Worm (Caenorhabditis elegans) whole organism, late embryonic: ENCODE measurements around the gene eas-1.

Experiments
- C08G9.2 ChIP-seq: sonication (generic microtip); optimal IDR thresholded peaks from 2 replicates; lab custom pipeline; 2016; ENCODE audit warnings: mild to moderate bottlenecking, missing genetic modification characterization, moderate library complexity, missing compliant biosample characterization
- F13H6.1 ChIP-seq: sonication (generic microtip); optimal IDR thresholded peaks from 2 replicates; lab custom pipeline; 2016; ENCODE audit warnings: missing genetic modification characterization, missing compliant biosample characterization
- K02D7.2 ChIP-seq: sonication (generic microtip); optimal IDR thresholded peaks from 2 replicates; lab custom pipeline; 2017; ENCODE audit warnings: mild to moderate bottlenecking, missing genetic modification characterization, missing compliant biosample characterization
- K09A11.1 ChIP-seq: sonication (generic microtip); optimal IDR thresholded peaks from 2 replicates; lab custom pipeline; 2017; ENCODE audit warnings: antibody characterized with exemption, mild to moderate bottlenecking, missing genetic modification characterization, missing compliant biosample characterization; ENCODE audit not compliant: insufficient read depth
- Y22D7AL.16 ChIP-seq: sonication (generic microtip); optimal IDR thresholded peaks from 2 replicates; lab custom pipeline; 2016; ENCODE audit warnings: missing genetic modification characterization, missing compliant biosample characterization
- ama-1 ChIP-seq: fragments of 150-350 bp; optimal IDR thresholded peaks from 2 replicates; lab custom pipeline; 2014
- ceh-18 ChIP-seq: sonication (generic microtip); optimal IDR thresholded peaks from 2 replicates; lab custom pipeline; 2016; ENCODE audit warnings: missing genetic modification characterization, missing compliant biosample characterization
- ceh-24 ChIP-seq: sonication (generic microtip); optimal IDR thresholded peaks from 2 replicates; lab custom pipeline; 2016; ENCODE audit warnings: mild to moderate bottlenecking, missing genetic modification characterization, missing compliant biosample characterization
- ceh-31 ChIP-seq: sonication (generic microtip); optimal IDR thresholded peaks from 2 replicates; lab custom pipeline; 2016; ENCODE audit warnings: missing genetic modification characterization, missing compliant biosample characterization
- ceh-34 ChIP-seq: sonication (generic microtip); optimal IDR thresholded peaks from 2 replicates; lab custom pipeline; 2016; ENCODE audit warnings: mild to moderate bottlenecking, missing genetic modification characterization, missing compliant biosample characterization
- ceh-45 ChIP-seq: fragments of 200-800 bp; sonication (Bioruptor generic); IDR thresholded peaks from 2 replicates; pipeline ENCODE4 v1.3.6; 2022; ENCODE audit warnings: missing genetic modification reagents, missing genetic modification characterization, missing compliant biosample characterization
- ceh-48 ChIP-seq: sonication (generic microtip); optimal IDR thresholded peaks from 2 replicates; lab custom pipeline; 2016; ENCODE audit warnings: missing genetic modification characterization, inconsistent platforms, missing compliant biosample characterization
- ceh-6 ChIP-seq: fragments of 200-800 bp; sonication (Bioruptor generic); optimal IDR thresholded peaks from 2 replicates; lab custom pipeline; 2018; ENCODE audit warnings: mild to moderate bottlenecking, missing genetic modification characterization, missing compliant biosample characterization
- dmd-4 ChIP-seq: sonication (generic microtip); optimal IDR thresholded peaks from 2 replicates; lab custom pipeline; 2016; ENCODE audit warnings: borderline replicate concordance, missing genetic modification characterization, missing compliant biosample characterization
- dve-1 ChIP-seq: sonication (generic microtip); optimal IDR thresholded peaks from 2 replicates; lab custom pipeline; 2017; ENCODE audit warnings: antibody characterized with exemption, mild to moderate bottlenecking, missing genetic modification characterization, missing compliant biosample characterization
- elt-2 ChIP-seq: sonication (generic microtip); optimal IDR thresholded peaks from 2 replicates; lab custom pipeline; 2016; ENCODE audit warnings: missing genetic modification reagents, missing genetic modification characterization, missing compliant biosample characterization
- elt-4 ChIP-seq: sonication (generic microtip); optimal IDR thresholded peaks from 2 replicates; lab custom pipeline; 2016; ENCODE audit warnings: missing genetic modification characterization, missing compliant biosample characterization
- ets-4 ChIP-seq: sonication (generic microtip); optimal IDR thresholded peaks from 2 replicates; lab custom pipeline; 2016; ENCODE audit warnings: missing genetic modification characterization, missing compliant biosample characterization
- fkh-10 ChIP-seq: fragments of 150-350 bp; optimal IDR thresholded peaks from 2 replicates; lab custom pipeline; 2014; ENCODE audit warnings: missing biosample characterization, missing genetic modification reagents, missing genetic modification characterization
- gmeb-2 ChIP-seq: sonication (generic microtip); optimal IDR thresholded peaks from 2 replicates; lab custom pipeline; 2016; ENCODE audit warnings: missing genetic modification characterization, inconsistent platforms, missing compliant biosample characterization
- hlh-6 ChIP-seq: sonication (generic microtip); optimal IDR thresholded peaks from 2 replicates; lab custom pipeline; 2016; ENCODE audit warnings: missing genotype, missing genetic modification characterization, missing compliant biosample characterization
- lim-6 ChIP-seq: sonication (generic microtip); optimal IDR thresholded peaks from 2 replicates; lab custom pipeline; 2016; ENCODE audit warnings: missing genetic modification characterization, missing compliant biosample characterization
- lin-11 ChIP-seq: fragments of 200-800 bp; sonication (Bioruptor generic); optimal IDR thresholded peaks from 2 replicates; lab custom pipeline; 2018; ENCODE audit warnings: mild to moderate bottlenecking, missing genetic modification characterization, missing compliant biosample characterization
- nhr-232 ChIP-seq: sonication (generic microtip); optimal IDR thresholded peaks from 2 replicates; lab custom pipeline; 2016; ENCODE audit warnings: missing genetic modification characterization, missing compliant biosample characterization
- pros-1 ChIP-seq: fragments of 150-350 bp; optimal IDR thresholded peaks from 2 replicates; lab custom pipeline; 2014; ENCODE audit warnings: missing biosample characterization, missing genetic modification reagents, missing genetic modification characterization
- sdc-2 ChIP-seq: sonication (generic microtip); optimal IDR thresholded peaks from 2 replicates; lab custom pipeline; 2016; ENCODE audit warnings: missing genotype, missing genetic modification characterization, missing compliant biosample characterization
- syd-9 ChIP-seq: sonication (generic microtip); optimal IDR thresholded peaks from 2 replicates; lab custom pipeline; 2016; ENCODE audit warnings: mild to moderate bottlenecking, missing genetic modification characterization, moderate library complexity, missing compliant biosample characterization
- tbx-7 ChIP-seq: sonication (generic microtip); optimal IDR thresholded peaks from 2 replicates; lab custom pipeline; 2016; ENCODE audit warnings: missing genotype, missing genetic modification characterization, missing compliant biosample characterization
- ttx-3 ChIP-seq: sonication (generic microtip); optimal IDR thresholded peaks from 2 replicates; lab custom pipeline; 2016; ENCODE audit warnings: missing genetic modification reagents, missing genetic modification characterization, missing compliant biosample characterization
- unc-3 ChIP-seq, 2 experiments: fragments of 200-800 bp in 1 of 2; sonication (Bioruptor generic) in 1 of 2; sonication (generic microtip) in 1 of 2; conservative IDR thresholded peaks in 1 of 2; optimal IDR thresholded peaks in 1 of 2; 2 replicates each; pipeline versions ENCODE4 v1.3.6 to Lab custom; 2016 to 2022; ENCODE audit warnings: missing compliant biosample characterization in 2 of 2, missing genetic modification characterization in 2 of 2, missing genetic modification reagents in 1 of 2
- unc-86 ChIP-seq: sonication (generic microtip); optimal IDR thresholded peaks from 2 replicates; lab custom pipeline; 2016; ENCODE audit warnings: missing genetic modification characterization, missing compliant biosample characterization
- zip-5 ChIP-seq: sonication (generic microtip); optimal IDR thresholded peaks from 2 replicates; lab custom pipeline; 2016; ENCODE audit warnings: missing genetic modification characterization, missing compliant biosample characterization

The eas-1 gene

DNA sequence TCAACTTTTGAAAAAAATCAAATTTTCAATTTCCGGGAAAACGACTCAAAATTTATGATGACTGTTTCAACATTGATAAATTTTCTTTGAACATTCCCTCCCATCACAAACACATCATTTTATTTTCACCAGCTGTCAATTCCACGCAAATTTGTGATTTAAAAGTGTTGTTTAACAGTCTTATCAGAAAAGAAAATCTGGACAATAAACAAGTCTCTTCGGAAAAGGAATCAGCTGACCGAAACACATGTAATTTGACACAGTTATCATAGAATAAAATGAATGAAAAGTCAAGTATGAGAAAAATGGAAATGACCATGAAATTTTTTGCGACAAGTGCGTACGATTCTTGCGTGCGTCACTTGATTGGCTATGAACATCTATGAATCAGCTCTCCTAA is 28.9 kb downstream of the eas-1 start:
- TF ChIP-seq fkh-10 (GFP tag; lab: Kevin White, UChicago): no peak
- no peak for TF ChIP-seq C08G9.2 (tag; lab: Kevin White, UChicago)
- no peak for TF ChIP-seq ceh-45 (GFP tag; lab: Robert Waterston, UW)
- TF ChIP-seq syd-9 (tag; lab: Kevin White, UChicago): no peak
- no peak for TF ChIP-seq ceh-24
- no peak for TF ChIP-seq K02D7.2
- no peak for TF ChIP-seq hlh-6
- TF ChIP-seq lim-6 (tag; lab: Kevin White, UChicago): no peak
- no peak for TF ChIP-seq dmd-4
- no peak for TF ChIP-seq ttx-3 (tag; lab: Kevin White, UChicago)
- no peak for TF ChIP-seq zip-5 (tag; lab: Kevin White, UChicago)

DNA sequence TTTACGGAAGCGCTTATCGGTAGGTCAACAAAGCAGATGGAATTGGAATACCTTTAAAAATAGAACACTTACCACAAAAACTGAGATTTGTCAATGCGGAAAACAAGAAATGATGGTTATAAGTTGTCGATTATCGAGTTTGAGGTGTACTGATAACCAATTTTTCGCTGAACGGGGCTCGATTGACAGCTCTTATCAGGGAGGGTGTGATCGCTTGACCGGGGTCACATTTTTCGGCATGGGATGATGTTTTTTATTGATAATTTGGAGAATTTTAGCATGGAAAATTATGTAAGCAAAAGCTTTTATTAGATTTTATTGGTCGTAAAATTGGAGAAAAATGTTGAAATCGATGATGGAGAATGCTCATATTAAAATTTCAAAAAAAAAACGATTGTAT is 29.7 kb downstream of the eas-1 start:
- TF ChIP-seq ceh-31 (no peak), dve-1 (tag; lab: Kevin White, UChicago) (no peak), pros-1 (tag; lab: Kevin White, UChicago) (no peak), F13H6.1 (tag; lab: Kevin White, UChicago) (no peak), ama-1 (lab: Kevin White, UChicago) (no peak), tbx-7 (tag; lab: Kevin White, UChicago) (no peak), K02D7.2 (no peak), elt-2 (tag; lab: Kevin White, UChicago) (peak; percentile 97)

DNA sequence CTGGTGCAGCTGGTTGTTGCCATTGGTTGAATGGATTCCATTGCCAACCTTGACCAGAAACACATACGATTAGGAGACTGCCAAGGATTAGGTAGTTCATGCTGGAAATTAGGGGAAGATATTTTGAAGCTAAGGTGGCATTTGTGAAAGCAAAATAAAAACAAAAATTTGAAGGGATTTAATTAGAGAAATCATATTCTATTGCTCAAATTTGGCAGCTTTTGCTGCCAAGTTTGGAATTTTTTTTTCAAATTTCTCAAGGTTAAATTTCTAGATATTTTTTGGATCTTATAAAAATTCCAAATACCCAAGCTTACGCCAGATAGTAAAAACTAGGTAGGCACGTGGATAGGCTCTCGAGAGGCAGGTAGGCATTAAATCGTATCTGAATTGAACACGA is 31.1 kb downstream of the eas-1 start, which contains the start of gene F26G1.5:
Gene F26G1.5, minus strand, starts transcription at position 101 of the 400 bp plus-strand sequence.
- no peak for TF ChIP-seq fkh-10 (GFP tag; lab: Kevin White, UChicago)

DNA sequence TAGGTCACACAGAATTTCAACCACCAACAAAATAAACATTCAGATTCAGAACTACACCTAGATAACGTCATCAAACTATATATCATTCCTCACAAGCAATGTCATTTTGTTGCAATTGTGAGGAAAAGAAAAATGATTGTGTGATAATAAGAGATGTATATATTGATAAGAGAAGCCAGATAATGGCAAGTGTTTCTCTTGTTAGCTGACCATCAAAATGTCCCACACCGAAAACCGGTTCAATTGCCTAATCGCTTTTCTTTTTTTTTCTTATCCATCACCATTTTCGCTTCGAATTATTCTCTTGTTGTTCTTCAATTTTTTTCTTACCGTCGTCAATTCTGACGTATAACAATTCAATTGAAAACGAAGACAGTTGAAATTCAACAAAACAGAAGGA is 32.2 kb downstream of the eas-1 start:
- TF ChIP-seq unc-3 (GFP tag; conservative IDR thresholded peaks at IDR 0.05; lab: Robert Waterston, UW) (no peak), unc-3 (tag; optimal IDR thresholded peaks at IDR 0.05; lab: Kevin White, UChicago) (no peak), gmeb-2 (tag; lab: Kevin White, UChicago) (no peak), elt-2 (tag; lab: Kevin White, UChicago) (peak; percentile 13), pros-1 (tag; lab: Kevin White, UChicago) (no peak), ceh-24 (no peak), ceh-48 (tag; lab: Kevin White, UChicago) (no peak)
- TF ChIP-seq, all 69 proteins: peak for 1

DNA sequence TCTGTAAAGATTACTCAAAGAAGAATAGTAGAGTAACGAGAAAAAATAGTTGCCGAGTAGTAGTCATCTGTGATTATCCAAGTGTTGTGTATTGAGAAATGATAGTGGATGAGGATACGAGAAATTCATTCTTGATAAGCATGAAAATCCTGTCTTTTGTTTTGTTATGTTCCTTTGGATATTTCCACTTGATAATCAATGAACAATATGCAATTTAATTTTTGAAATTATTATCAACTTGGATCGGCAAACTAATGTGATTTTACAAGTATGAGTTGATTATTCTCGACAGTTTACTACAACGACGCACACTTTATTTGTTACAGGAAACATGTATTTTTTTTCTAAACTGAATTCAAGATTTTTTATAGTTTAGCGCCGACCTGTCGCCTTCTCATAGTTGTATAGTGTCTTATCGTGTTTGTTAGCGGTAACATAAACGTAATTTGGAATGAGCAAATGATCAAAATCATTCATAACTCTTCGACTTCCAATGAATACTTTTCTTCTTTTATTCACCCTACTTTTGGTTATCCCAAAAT is 33.8 kb downstream of the eas-1 start, which contains the start of the genes F26G1.9 and F26G1.10:
Gene F26G1.9, minus strand, starts transcription at position 101 of the 542 bp plus-strand sequence.
Gene F26G1.10, plus strand, starts transcription at position 492 of the 542 bp plus-strand sequence.
- TF ChIP-seq ceh-6 (GFP tag; lab: Kevin White, UChicago) (no peak), nhr-232 (tag; lab: Kevin White, UChicago) (no peak), sdc-2 (tag; lab: Kevin White, UChicago) (no peak), ceh-34 (tag; lab: Kevin White, UChicago) (no peak), C08G9.2 (tag; lab: Kevin White, UChicago) (no peak), Y22D7AL.16 (tag; lab: Kevin White, UChicago) (no peak), lim-6 (tag; lab: Kevin White, UChicago) (no peak), unc-86 (no peak), ets-4 (tag; lab: Kevin White, UChicago) (no peak), ama-1 (lab: Kevin White, UChicago) (no peak), ceh-31 (no peak), lin-11 (tag; lab: Kevin White, UChicago) (no peak), K09A11.1 (no peak), elt-4 (tag; lab: Kevin White, UChicago) (no peak), ceh-18 (tag; lab: Kevin White, UChicago) (no peak)
